Fruit fly (Drosophila melanogaster): ENCODE results near the gene mei-217.

DNA sequence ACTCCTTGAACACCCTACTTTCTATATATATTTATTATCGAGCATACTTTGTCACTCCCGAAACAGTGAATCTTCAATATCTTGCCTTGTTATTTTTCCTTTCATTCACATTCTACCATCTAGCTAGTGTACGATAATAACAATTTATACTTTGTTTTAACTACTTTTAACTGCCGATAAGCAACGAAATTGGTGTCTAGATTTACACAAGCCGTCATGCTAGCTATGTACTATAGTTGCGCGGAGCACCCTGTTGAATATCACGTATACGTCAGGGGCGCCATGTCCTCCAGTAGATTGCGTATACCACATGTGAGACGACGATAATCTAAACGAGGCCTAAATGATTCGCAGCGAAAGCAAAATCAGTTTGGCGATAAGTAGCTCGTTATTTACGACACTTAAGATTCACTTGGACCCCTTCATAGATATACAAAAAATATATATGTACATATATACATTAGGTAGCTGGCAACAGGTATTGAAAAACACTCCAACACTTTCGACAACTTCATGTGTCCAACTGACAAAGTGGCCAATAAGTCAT is 48.8 kb downstream of the mei-217 start:
- no peak for TF ChIP-seq CG8478 (optimal IDR thresholded peaks at IDR 0.05)
- TF ChIP-seq CTCF (optimal IDR thresholded peaks at IDR 0.05), result no peak

Data from S2 (cell line).